Worm (Caenorhabditis elegans) whole organism, L4 larva: ENCODE results near the gene W03H9.2.
A peak's percentile ranks its signal among the peaks of the same experiment; 100 is the strongest.

Experiments
- D1046.2 ChIP-seq: fragments of 200-800 bp; sonication (Bioruptor generic); IDR thresholded peaks from 2 replicates; pipeline ENCODE4 v1.3.6; 2022; ENCODE audit warnings: missing genetic modification characterization, missing compliant biosample characterization
- F10B5.3 ChIP-seq: sonication (generic microtip); optimal IDR thresholded peaks from 2 replicates; lab custom pipeline; 2016; ENCODE audit warnings: mild to moderate bottlenecking, missing genetic modification characterization, missing compliant biosample characterization
- F26F4.8 ChIP-seq: fragments of 200-800 bp; sonication (Bioruptor generic); conservative IDR thresholded peaks from 2 replicates; pipeline ENCODE4 v1.3.6; 2022; ENCODE audit warnings: missing genetic modification characterization, missing compliant biosample characterization
- F37D6.2 ChIP-seq: sonication (generic microtip); optimal IDR thresholded peaks from 2 replicates; lab custom pipeline; 2016; ENCODE audit warnings: mild to moderate bottlenecking, missing genetic modification characterization, missing compliant biosample characterization
- F49E8.2 ChIP-seq: sonication (generic microtip); optimal IDR thresholded peaks from 2 replicates; lab custom pipeline; 2016; ENCODE audit warnings: missing compliant biosample characterization, mild to moderate bottlenecking, missing genetic modification characterization, borderline replicate concordance
- Y105C5A.15 ChIP-seq: fragments of 200-800 bp; sonication (Bioruptor generic); IDR thresholded peaks from 2 replicates; pipeline ENCODE4 v1.3.6; 2022; ENCODE audit warnings: missing genetic modification characterization, missing compliant biosample characterization
- Y75B8A.6 ChIP-seq: fragments of 200-800 bp; sonication (Bioruptor generic); IDR thresholded peaks from 2 replicates; pipeline ENCODE4 v1.3.6; 2022; ENCODE audit warnings: missing genetic modification reagents, missing genetic modification characterization, missing compliant biosample characterization
- ZK337.2 ChIP-seq: fragments of 200-800 bp; sonication (Bioruptor generic); IDR thresholded peaks from 2 replicates; pipeline ENCODE4 v1.3.6; 2022; ENCODE audit warnings: missing genetic modification reagents, missing genetic modification characterization, missing compliant biosample characterization
- ZK546.5 ChIP-seq, 2 experiments: sonication (generic microtip); optimal IDR thresholded peaks; 2 replicates each; lab custom pipeline; 2017; ENCODE audit warnings: missing biosample characterization in 2 of 2, missing genetic modification characterization in 2 of 2
- aha-1 ChIP-seq: fragments of 150-350 bp; peaks from one replicate; lab custom pipeline; 2014; ENCODE audit warnings: missing biosample characterization, missing genetic modification characterization
- aly-2 ChIP-seq: sonication (generic microtip); optimal IDR thresholded peaks from 2 replicates; lab custom pipeline; 2018; ENCODE audit warnings: missing biosample characterization, missing genetic modification characterization
- attf-4 ChIP-seq: sonication (generic microtip); optimal IDR thresholded peaks from 3 replicates; lab custom pipeline; 2017; ENCODE audit warnings: missing biosample characterization, missing genetic modification characterization
- ceh-32 ChIP-seq: sonication (generic microtip); optimal IDR thresholded peaks from 2 replicates; lab custom pipeline; 2016; ENCODE audit warnings: mild to moderate bottlenecking, missing genetic modification characterization, missing compliant biosample characterization; ENCODE audit not compliant: poor library complexity
- ceh-82 ChIP-seq: sonication (generic microtip); optimal IDR thresholded peaks from 2 replicates; lab custom pipeline; 2017; ENCODE audit warnings: missing biosample characterization, missing genetic modification characterization
- ctbp-1 ChIP-seq: fragments of 200-800 bp; sonication (Bioruptor generic); IDR thresholded peaks from 2 replicates; pipeline ENCODE4 v1.3.6; 2022; ENCODE audit warnings: missing genetic modification reagents, missing genetic modification characterization, missing compliant biosample characterization
- daf-12 ChIP-seq: fragments of 150-350 bp; optimal IDR thresholded peaks from 2 replicates; lab custom pipeline; 2014; ENCODE audit warnings: missing biosample characterization, missing genetic modification reagents, missing genetic modification characterization
- daf-16 ChIP-seq, 3 experiments: sonication (generic microtip); optimal IDR thresholded peaks; 2 replicates each; lab custom pipeline; 2016 to 2017; ENCODE audit warnings: missing genetic modification characterization in 3 of 3, missing genetic modification reagents in 3 of 3, mild to moderate bottlenecking in 2 of 3, missing compliant biosample characterization in 2 of 3, missing biosample characterization in 1 of 3, moderate library complexity in 1 of 3
- dmd-9 ChIP-seq: fragments of 200-800 bp; sonication (Bioruptor generic); IDR thresholded peaks from 2 replicates; pipeline ENCODE4 v1.3.6; 2022; ENCODE audit warnings: missing genetic modification reagents, missing genetic modification characterization, missing compliant biosample characterization
- duxl-1 ChIP-seq: sonication (generic microtip); optimal IDR thresholded peaks from 2 replicates; lab custom pipeline; 2016; ENCODE audit warnings: mild to moderate bottlenecking, missing genetic modification characterization, moderate library complexity, missing compliant biosample characterization; ENCODE audit not compliant: poor library complexity
- egl-43 ChIP-seq: fragments of 200-800 bp; sonication (Bioruptor generic); IDR thresholded peaks from 2 replicates; pipeline ENCODE4 v1.3.6; 2022; ENCODE audit warnings: missing genetic modification reagents, missing genetic modification characterization, missing compliant biosample characterization
- gei-8 ChIP-seq: fragments of 200-800 bp; sonication (Bioruptor generic); optimal IDR thresholded peaks from 2 replicates; lab custom pipeline; 2018; ENCODE audit warnings: mild to moderate bottlenecking, missing genetic modification characterization, missing compliant biosample characterization
- hif-1 ChIP-seq, 2 experiments: sonication (generic microtip); optimal IDR thresholded peaks; 2 replicates each; lab custom pipeline; 2016 to 2017; ENCODE audit warnings: missing compliant biosample characterization in 2 of 2, missing genetic modification characterization in 2 of 2, missing genetic modification reagents in 2 of 2, missing genotype in 2 of 2, mild to moderate bottlenecking in 1 of 2
- hlh-11 ChIP-seq: fragments of 200-800 bp; sonication (Bioruptor generic); optimal IDR thresholded peaks from 2 replicates; lab custom pipeline; 2018; ENCODE audit warnings: mild to moderate bottlenecking, missing genetic modification characterization, missing compliant biosample characterization
- lin-1 ChIP-seq: fragments of 200-800 bp; sonication (Bioruptor generic); IDR thresholded peaks from 2 replicates; pipeline ENCODE4 v1.3.6; 2022; ENCODE audit warnings: missing genetic modification reagents, missing genetic modification characterization, missing compliant biosample characterization
- lin-15B ChIP-seq: fragments of 150-350 bp; sonication (generic microtip); optimal IDR thresholded peaks from 3 replicates; lab custom pipeline; 2014; ENCODE audit warnings: missing biosample characterization, missing genetic modification characterization
- lin-29 ChIP-seq: fragments of 200-800 bp; sonication (Bioruptor generic); IDR thresholded peaks from 2 replicates; pipeline ENCODE4 v1.3.6; 2022; ENCODE audit warnings: missing genetic modification reagents, missing genetic modification characterization, missing compliant biosample characterization
- lsy-2 ChIP-seq, 2 experiments: fragments of 150-350 bp in 1 of 2; sonication (generic microtip) in 1 of 2; optimal IDR thresholded peaks; 2 replicates each; lab custom pipeline; 2014 to 2017; ENCODE audit warnings: missing biosample characterization in 2 of 2, missing genetic modification characterization in 2 of 2
- mxl-2 ChIP-seq: fragments of 200-800 bp; sonication (Bioruptor generic); conservative IDR thresholded peaks from 2 replicates; pipeline ENCODE4 v1.3.6; 2022; ENCODE audit warnings: missing genetic modification reagents, missing genetic modification characterization, missing compliant biosample characterization
- nhr-102 ChIP-seq: sonication (generic microtip); optimal IDR thresholded peaks from 2 replicates; lab custom pipeline; 2016; ENCODE audit warnings: mild to moderate bottlenecking, missing genetic modification characterization, moderate library complexity, missing compliant biosample characterization
- nhr-237 ChIP-seq: sonication (generic microtip); optimal IDR thresholded peaks from 2 replicates; lab custom pipeline; 2017; ENCODE audit warnings: missing biosample characterization, missing genetic modification characterization
- nhr-25 ChIP-seq: sonication (generic microtip); optimal IDR thresholded peaks from 2 replicates; lab custom pipeline; 2017; ENCODE audit warnings: missing genetic modification characterization, mild to moderate bottlenecking, missing compliant biosample characterization, antibody characterized with exemption, moderate library complexity, borderline replicate concordance; ENCODE audit not compliant: insufficient read depth
- nhr-28 ChIP-seq: fragments of 150-350 bp; optimal IDR thresholded peaks from 2 replicates; lab custom pipeline; 2014; ENCODE audit warnings: missing biosample characterization, missing genetic modification characterization
- nhr-41 ChIP-seq: fragments of 200-800 bp; sonication (Bioruptor generic); IDR thresholded peaks from 2 replicates; pipeline ENCODE4 v1.3.6; 2022; ENCODE audit warnings: missing genetic modification reagents, missing genetic modification characterization, missing compliant biosample characterization
- nhr-48 ChIP-seq: sonication (generic microtip); optimal IDR thresholded peaks from 2 replicates; lab custom pipeline; 2016; ENCODE audit warnings: mild to moderate bottlenecking, missing genetic modification characterization, missing compliant biosample characterization
- nhr-77 ChIP-seq: fragments of 150-350 bp; optimal IDR thresholded peaks from 2 replicates; lab custom pipeline; 2014; ENCODE audit warnings: missing biosample characterization, missing genetic modification characterization
- pha-4 ChIP-seq, 2 experiments: fragments of 150-350 bp in 1 of 2; fragments of 200-800 bp in 1 of 2; sonication (Bioruptor generic) in 1 of 2; IDR thresholded peaks in 1 of 2; optimal IDR thresholded peaks in 1 of 2; 2 replicates each; pipeline versions ENCODE4 v1.3.6 to Lab custom; 2014 to 2022; ENCODE audit warnings: missing genetic modification characterization in 2 of 2, missing genetic modification reagents in 2 of 2, missing biosample characterization in 1 of 2, missing compliant biosample characterization in 1 of 2
- php-3 ChIP-seq: fragments of 200-800 bp; sonication (Bioruptor generic); IDR thresholded peaks from 2 replicates; pipeline ENCODE4 v1.3.6; 2022; ENCODE audit warnings: missing genetic modification reagents, missing genetic modification characterization, missing compliant biosample characterization
- rbr-2 ChIP-seq: sonication (generic microtip); optimal IDR thresholded peaks from 2 replicates; lab custom pipeline; 2016; ENCODE audit warnings: missing genotype, missing genetic modification characterization, missing compliant biosample characterization
- saeg-2 ChIP-seq: fragments of 200-800 bp; sonication (Bioruptor generic); IDR thresholded peaks from 2 replicates; pipeline ENCODE4 v1.3.6; 2022; ENCODE audit warnings: missing genetic modification reagents, missing genetic modification characterization, missing compliant biosample characterization
- sdz-12 ChIP-seq: fragments of 200-800 bp; sonication (Bioruptor generic); optimal IDR thresholded peaks from 2 replicates; lab custom pipeline; 2018; ENCODE audit warnings: mild to moderate bottlenecking, missing genetic modification characterization, missing compliant biosample characterization
- set-16 ChIP-seq: fragments of 200-800 bp; sonication (Bioruptor generic); IDR thresholded peaks from 2 replicates; pipeline ENCODE4 v1.3.6; 2022; ENCODE audit warnings: missing genetic modification reagents, missing genetic modification characterization, missing compliant biosample characterization
- skn-1 ChIP-seq: fragments of 150-350 bp; optimal IDR thresholded peaks from 2 replicates; lab custom pipeline; 2014; ENCODE audit warnings: missing biosample characterization, missing genetic modification characterization
- snpc-1.2 ChIP-seq: fragments of 200-800 bp; sonication (Bioruptor generic); IDR thresholded peaks from 2 replicates; pipeline ENCODE4 v1.3.6; 2022; ENCODE audit warnings: missing genetic modification reagents, missing genetic modification characterization, missing compliant biosample characterization
- snpc-4 ChIP-seq: fragments of 150-350 bp; optimal IDR thresholded peaks from 2 replicates; lab custom pipeline; 2014; ENCODE audit warnings: missing biosample characterization, missing genetic modification characterization
- tra-1 ChIP-seq: fragments of 200-800 bp; sonication (Bioruptor generic); IDR thresholded peaks from 2 replicates; pipeline ENCODE4 v1.3.6; 2022; ENCODE audit warnings: missing genetic modification reagents, missing genetic modification characterization, missing compliant biosample characterization
- unc-39 ChIP-seq: sonication (generic microtip); optimal IDR thresholded peaks from 2 replicates; lab custom pipeline; 2017; ENCODE audit warnings: missing biosample characterization, missing genetic modification characterization
- vab-7 ChIP-seq: fragments of 200-800 bp; sonication (Bioruptor generic); IDR thresholded peaks from 2 replicates; pipeline ENCODE4 v1.3.6; 2022; ENCODE audit warnings: missing genetic modification reagents, missing genetic modification characterization, missing compliant biosample characterization
- zag-1 ChIP-seq: fragments of 150-350 bp; optimal IDR thresholded peaks from 2 replicates; lab custom pipeline; 2014; ENCODE audit warnings: missing biosample characterization, missing genetic modification characterization
- zfp-3 ChIP-seq: fragments of 200-800 bp; sonication (Bioruptor generic); conservative IDR thresholded peaks from 2 replicates; pipeline ENCODE4 v1.3.6; 2022; ENCODE audit warnings: missing genetic modification reagents, missing genetic modification characterization, missing compliant biosample characterization
- ztf-7 ChIP-seq: fragments of 150-350 bp; optimal IDR thresholded peaks from 2 replicates; lab custom pipeline; 2014; ENCODE audit warnings: missing biosample characterization, missing genetic modification characterization

Gene W03H9.2

ce11 chrII:14143838-14144268, at the start of gene W03H9.2:
W03H9.2 (minus strand) TSS chrII:14143869.
- TF ChIP-seq sdz-12 (GFP tag; lab: Kevin White, UChicago), result peak; percentile 62
- no peak for TF ChIP-seq zfp-3 (GFP tag; lab: Robert Waterston, UW)
- no peak for TF ChIP-seq ztf-7
- TF ChIP-seq egl-43 (GFP tag; lab: Robert Waterston, UW), result 0 out of 2 replicates have a peak, but pooled peaks have one; percentile 41
- no peak for TF ChIP-seq tra-1 (GFP tag; lab: Robert Waterston, UW)
- peak; percentile 53; the same call in 1 of the 2 replicates for TF ChIP-seq vab-7 (GFP tag; lab: Robert Waterston, UW)
- no peak for TF ChIP-seq ceh-82 (tag; lab: Kevin White, UChicago)
- no peak for TF ChIP-seq skn-1
- TF ChIP-seq nhr-28 (tag; lab: Kevin White, UChicago), result peak; percentile 15
- no peak for TF ChIP-seq gei-8 (GFP tag; lab: Kevin White, UChicago)
- no peak for TF ChIP-seq nhr-41
- no peak for TF ChIP-seq Y75B8A.6 (GFP tag; lab: Robert Waterston, UW)
- TF ChIP-seq duxl-1 (tag; lab: Kevin White, UChicago), result peak; percentile 25
- no peak for TF ChIP-seq mxl-2
- no peak for TF ChIP-seq snpc-4 (tag; lab: Kevin White, UChicago)
- no peak for TF ChIP-seq ZK546.5 (tag; optimal IDR thresholded peaks at IDR 0.05; lab: Kevin White, UChicago)
- TF ChIP-seq snpc-1.2 (GFP tag; lab: Robert Waterston, UW), result no peak
- TF ChIP-seq hlh-11 (tag; lab: Kevin White, UChicago), result peak; percentile 49
- no peak for TF ChIP-seq nhr-25 (tag; lab: Kevin White, UChicago)
- TF ChIP-seq unc-39 (tag; lab: Kevin White, UChicago), result no peak
- no peak for TF ChIP-seq zag-1
- no peak for TF ChIP-seq D1046.2 (GFP tag; lab: Robert Waterston, UW)
- no peak for TF ChIP-seq daf-16 (GFP tag; optimal IDR thresholded peaks at IDR 0.05; lab: Kevin White, UChicago)
- TF ChIP-seq daf-16 (tag; optimal IDR thresholded peaks at IDR 0.05; lab: Kevin White, UChicago), result peak; percentile 9
- no peak for TF ChIP-seq daf-12
- no peak for TF ChIP-seq lin-15B (tag; lab: Kevin White, UChicago)
- no peak for TF ChIP-seq set-16
- TF ChIP-seq F26F4.8, result no peak
- peak; percentile 65 for TF ChIP-seq rbr-2 (tag; lab: Kevin White, UChicago)
- TF ChIP-seq lin-29, result no peak
- peak; percentile 58; the same call in 1 of the 2 replicates for TF ChIP-seq pha-4 (GFP tag; IDR thresholded peaks at IDR 0.05; lab: Robert Waterston, UW)
- no peak for TF ChIP-seq pha-4 (tag; optimal IDR thresholded peaks at IDR 0.05; lab: Kevin White, UChicago)
- peak; percentile 75 for TF ChIP-seq nhr-77
- peak; percentile 59 for TF ChIP-seq F37D6.2
- TF ChIP-seq F49E8.2 (tag; lab: Kevin White, UChicago), result no peak
- TF ChIP-seq Y105C5A.15 (GFP tag; lab: Robert Waterston, UW), result no peak
- TF ChIP-seq saeg-2 (GFP tag; lab: Robert Waterston, UW), result no peak
- no peak for TF ChIP-seq ceh-32 (tag; lab: Kevin White, UChicago)
- TF ChIP-seq nhr-102 (tag; lab: Kevin White, UChicago), result peak; percentile 36
- TF ChIP-seq lin-1 (GFP tag; lab: Robert Waterston, UW), result no peak
- TF ChIP-seq nhr-237 (tag; lab: Kevin White, UChicago), result no peak
- TF ChIP-seq dmd-9 (GFP tag; lab: Robert Waterston, UW), result peak; percentile 76
- TF ChIP-seq lsy-2 (tag; optimal IDR thresholded peaks at IDR 0.05; lab: Kevin White, UChicago), result peak in 1 of 2 experiments; percentile 71
- TF ChIP-seq php-3 (GFP tag; lab: Robert Waterston, UW), result no peak
- peak in 1 of 2 experiments; percentile 90 for TF ChIP-seq hif-1 (tag; optimal IDR thresholded peaks at IDR 0.05; lab: Kevin White, UChicago)
- no peak for TF ChIP-seq F10B5.3 (tag; lab: Kevin White, UChicago)
- TF ChIP-seq ctbp-1 (GFP tag; lab: Robert Waterston, UW), result 0 out of 2 replicates have a peak, but pooled peaks have one; percentile 40
- no peak for TF ChIP-seq ZK337.2 (GFP tag; lab: Robert Waterston, UW)
- TF ChIP-seq aha-1 (tag; lab: Kevin White, UChicago), result no peak
- TF ChIP-seq attf-4, result no peak
- TF ChIP-seq aly-2, result no peak
- peak; percentile 4 for TF ChIP-seq nhr-48 (tag; lab: Kevin White, UChicago)
